Fruit fly (Drosophila melanogaster) whole organism, wandering third instar larva: ENCODE results near the gene CG15412.
A peak's percentile ranks its signal among the peaks of the same experiment; 100 is the strongest.

Experiments used
- Abd-B ChIP-seq: fragments of >200 bp; optimal IDR thresholded peaks from 2 replicates; lab custom pipeline; 2017; ENCODE audit warnings: missing biosample characterization, missing genetic modification characterization
- CrebA ChIP-seq: fragments of 200-800 bp; sonication (Bioruptor generic); optimal IDR thresholded peaks from 2 replicates; lab custom pipeline; 2016; ENCODE audit warnings: missing biosample characterization, mild to moderate bottlenecking, missing genetic modification characterization, borderline replicate concordance
- HLH106 ChIP-seq: fragments of 200-800 bp; optimal IDR thresholded peaks from 3 replicates; lab custom pipeline; 2019; ENCODE audit warnings: missing biosample characterization, mild to moderate bottlenecking, missing genetic modification characterization, moderate library complexity
- Sp1 ChIP-seq: fragments of 200-800 bp; sonication (Bioruptor generic); optimal IDR thresholded peaks from 3 replicates; lab custom pipeline; 2019; ENCODE audit warnings: missing biosample characterization, mild to moderate bottlenecking, missing genetic modification characterization, moderate library complexity
- br ChIP-seq: fragments of 200-800 bp; sonication (Bioruptor generic); optimal IDR thresholded peaks from 2 replicates; lab custom pipeline; 2016; ENCODE audit warnings: missing biosample characterization, missing genetic modification characterization
- h ChIP-seq: fragments of 200-800 bp; sonication (Bioruptor generic); optimal IDR thresholded peaks from 3 replicates; lab custom pipeline; 2016; ENCODE audit warnings: missing biosample characterization, mild to moderate bottlenecking, missing genetic modification characterization
- pan ChIP-seq: fragments of >200 bp; optimal IDR thresholded peaks from 2 replicates; lab custom pipeline; 2017

DNA sequence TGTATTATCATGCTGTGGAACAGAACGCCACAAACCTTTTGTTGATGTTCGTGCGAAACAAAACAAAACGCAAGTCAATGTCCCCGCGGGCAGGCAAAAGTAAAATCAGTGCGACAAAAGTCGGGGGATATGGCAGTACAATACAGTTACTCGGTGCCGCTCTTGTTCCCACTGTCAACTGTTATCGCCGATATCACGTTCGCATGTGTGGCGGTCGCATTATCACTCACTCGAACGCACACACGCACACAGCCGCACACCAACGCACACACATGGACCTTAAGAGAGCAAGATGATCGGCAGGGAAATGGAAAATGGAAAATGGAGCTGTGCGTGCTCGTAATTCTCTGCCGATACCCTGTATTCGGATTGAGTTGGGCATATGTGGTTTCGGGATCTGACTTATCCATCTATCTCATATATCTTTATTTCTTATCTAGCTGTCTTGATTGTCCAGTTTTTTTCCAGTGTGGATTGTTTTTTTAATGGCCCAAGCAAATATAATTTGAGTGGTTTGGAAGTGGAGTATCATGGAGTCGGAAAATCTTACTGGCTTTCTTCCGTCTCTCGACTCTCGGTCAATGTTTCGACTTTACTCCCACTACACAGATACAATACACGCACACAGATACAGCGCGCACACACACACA is 36.8 kb downstream of the CG15412 start:
- TF ChIP-seq pan (lab: Kevin White, UChicago) (no peak), CrebA (GFP tag; lab: Kevin White, UChicago) (peak; percentile 29), h (peak; percentile 30), HLH106 (peak; percentile 40), Sp1 (GFP tag; lab: Kevin White, UChicago) (no peak), Abd-B (no peak), br (GFP tag; lab: Kevin White, UChicago) (peak; percentile 67)
